Worm (Caenorhabditis elegans) whole organism, midembryonic: ENCODE measurements around the gene sre-5.

Source experiments
- T22C8.4 ChIP-seq: fragments of 200-800 bp; sonication (Bioruptor generic); IDR thresholded peaks from 2 replicates; pipeline ENCODE4 v1.3.6; 2022; ENCODE audit warnings: missing genetic modification characterization, missing compliant biosample characterization
- cog-1 ChIP-seq: sonication (generic microtip); optimal IDR thresholded peaks from 2 replicates; lab custom pipeline; 2016; ENCODE audit warnings: missing genetic modification characterization, missing compliant biosample characterization
- flt-1 ChIP-seq: fragments of 200-800 bp; sonication (Bioruptor generic); IDR thresholded peaks from 2 replicates; pipeline ENCODE4 v1.3.6; 2022; ENCODE audit warnings: missing genetic modification characterization, missing compliant biosample characterization
- klf-2 ChIP-seq: fragments of 200-800 bp; sonication (Bioruptor generic); conservative IDR thresholded peaks from 2 replicates; pipeline ENCODE4 v1.3.6; 2022; ENCODE audit warnings: missing genetic modification reagents, missing genetic modification characterization, missing compliant biosample characterization
- med-1 ChIP-seq: sonication (generic microtip); optimal IDR thresholded peaks from 2 replicates; lab custom pipeline; 2017; ENCODE audit warnings: missing genetic modification characterization, mild to moderate bottlenecking, missing compliant biosample characterization, antibody characterized with exemption, missing genetic modification reagents; ENCODE audit not compliant: insufficient read depth
- ref-1 ChIP-seq: fragments of 200-800 bp; sonication (Bioruptor generic); conservative IDR thresholded peaks from 2 replicates; pipeline ENCODE4 v1.3.6; 2022; ENCODE audit warnings: missing genetic modification reagents, missing genetic modification characterization, missing compliant biosample characterization
- tab-1 ChIP-seq: fragments of 200-800 bp; sonication (Bioruptor generic); IDR thresholded peaks from 2 replicates; pipeline ENCODE4 v1.3.6; 2022; ENCODE audit warnings: missing genetic modification characterization, missing compliant biosample characterization
- ztf-23 ChIP-seq: fragments of 200-800 bp; sonication (Bioruptor generic); IDR thresholded peaks from 2 replicates; pipeline ENCODE4 v1.3.6; 2022; ENCODE audit warnings: missing genetic modification reagents, missing genetic modification characterization, missing compliant biosample characterization
- ztf-29 ChIP-seq: fragments of 200-800 bp; sonication (Bioruptor generic); IDR thresholded peaks from 2 replicates; pipeline ENCODE4 v1.3.6; 2022; ENCODE audit warnings: missing genetic modification reagents, missing genetic modification characterization, missing compliant biosample characterization

sre-5 gene

DNA sequence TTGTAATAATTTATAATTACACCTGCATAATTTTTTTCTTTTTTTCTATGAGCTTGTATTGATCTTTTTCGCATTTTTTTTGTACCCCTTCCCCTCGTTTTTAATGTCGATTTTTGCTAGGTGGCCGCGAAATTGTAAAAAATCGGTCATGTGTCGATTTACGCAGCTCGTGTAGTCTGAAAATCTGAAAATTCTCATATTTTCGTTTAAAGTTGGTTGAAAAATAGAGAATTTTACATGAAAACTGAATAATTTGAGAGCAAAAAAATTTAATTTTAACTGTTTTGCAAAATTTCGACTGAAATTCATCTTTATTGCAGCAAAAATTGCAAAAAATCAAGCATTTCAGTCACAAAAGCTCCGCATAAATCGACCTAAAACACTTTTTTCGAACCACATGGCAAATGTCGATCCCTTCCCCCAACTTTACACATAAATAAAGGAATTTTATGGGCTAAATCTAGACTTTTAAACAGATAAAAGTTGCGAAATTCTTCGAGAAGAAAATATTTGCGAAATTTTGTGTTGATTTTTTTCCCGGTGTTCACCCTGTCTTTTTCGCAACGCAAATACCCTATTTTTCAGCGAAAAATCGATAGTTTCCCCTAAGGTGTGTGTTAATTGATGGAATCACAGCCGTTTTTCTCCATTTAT, 38.7 kb upstream of the sre-5 start:
- TF ChIP-seq ref-1 (GFP tag; lab: Robert Waterston, UW) (no peak), cog-1 (tag; lab: Kevin White, UChicago) (no peak), ztf-23 (GFP tag; lab: Robert Waterston, UW) (no peak), ztf-29 (GFP tag; lab: Robert Waterston, UW) (no peak), T22C8.4 (GFP tag; lab: Robert Waterston, UW) (no peak), med-1 (GFP tag; lab: Kevin White, UChicago) (no peak), flt-1 (no peak), tab-1 (GFP tag; lab: Robert Waterston, UW) (no peak), klf-2 (GFP tag; lab: Robert Waterston, UW) (no peak)

DNA sequence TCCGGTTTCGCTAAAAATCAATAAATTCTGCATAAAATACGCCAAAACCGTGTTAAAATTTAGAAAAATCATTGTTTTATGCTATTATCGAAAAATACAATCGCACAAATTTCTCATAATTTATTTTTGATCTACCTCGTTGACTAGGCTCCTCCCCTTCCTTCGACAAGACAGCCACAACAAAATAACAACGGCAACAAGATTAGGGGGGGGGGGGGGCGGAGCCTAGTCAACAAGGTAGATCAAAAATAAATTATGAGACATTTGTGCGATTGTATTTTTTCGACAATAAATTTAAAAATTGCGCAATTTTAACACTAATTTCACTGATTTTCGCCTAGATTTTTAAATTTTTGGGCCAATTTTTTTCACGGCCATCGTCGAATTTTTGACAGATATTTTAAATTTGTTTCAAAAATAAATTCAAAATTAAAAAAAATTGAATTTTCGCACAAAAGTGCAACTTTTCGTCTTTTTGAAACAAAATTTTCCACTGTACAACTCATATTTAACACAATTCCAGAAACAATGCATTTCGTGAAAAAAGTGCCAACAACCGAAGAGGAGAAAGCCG, 38.1 kb upstream of the sre-5 start, which contains the start of gene M57.2:
TSS of gene M57.2 (plus strand) at position 524 of the 574 bp plus-strand sequence.
- TF ChIP-seq med-1 (GFP tag; lab: Kevin White, UChicago) (no peak), ref-1 (GFP tag; lab: Robert Waterston, UW) (no peak)

DNA sequence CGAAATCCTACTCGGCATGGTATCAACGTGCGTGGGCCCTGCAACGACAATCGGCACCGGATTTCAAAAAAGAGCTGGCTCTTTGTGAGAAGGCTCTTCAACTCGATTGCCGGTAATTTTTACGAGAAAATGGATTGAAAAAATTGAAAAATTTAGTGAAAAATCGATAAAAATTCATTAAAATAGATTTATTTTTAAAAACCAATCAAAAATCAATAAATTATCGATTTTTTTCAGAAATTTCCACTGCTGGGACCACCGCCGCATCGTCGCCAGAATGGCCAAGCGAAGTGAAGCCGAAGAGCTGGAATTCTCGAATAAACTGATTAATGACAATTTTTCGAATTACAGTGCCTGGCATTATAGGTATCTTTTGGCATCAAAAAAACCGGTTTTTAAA, 37.1 kb upstream of the sre-5 start:
- TF ChIP-seq T22C8.4 (GFP tag; lab: Robert Waterston, UW) (peak; percentile 44; the same call in 1 of the 2 replicates), cog-1 (tag; lab: Kevin White, UChicago) (no peak)

DNA sequence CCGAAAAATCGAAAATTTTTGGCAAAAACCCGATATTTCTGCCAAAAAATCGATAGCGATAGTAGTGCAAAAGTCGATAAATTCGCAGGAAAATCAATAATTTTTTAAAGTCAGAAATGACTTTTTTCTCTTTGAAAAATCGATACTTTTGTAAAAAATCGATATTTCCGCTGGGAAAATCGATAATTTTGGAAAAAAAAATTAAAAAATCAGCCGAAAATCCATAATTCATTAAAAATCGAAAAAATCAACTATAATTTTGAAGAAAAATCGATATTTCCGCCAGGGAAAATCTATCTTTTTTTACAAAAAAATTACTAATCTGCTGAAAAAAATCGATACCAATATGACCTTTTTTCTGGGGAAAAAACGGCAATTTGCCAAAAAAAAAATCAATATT, 33.5 kb upstream of the sre-5 start:
- TF ChIP-seq ref-1 (GFP tag; lab: Robert Waterston, UW) (no peak), ztf-23 (GFP tag; lab: Robert Waterston, UW) (no peak), flt-1 (no peak), klf-2 (GFP tag; lab: Robert Waterston, UW) (no peak), med-1 (GFP tag; lab: Kevin White, UChicago) (no peak), tab-1 (GFP tag; lab: Robert Waterston, UW) (no peak), T22C8.4 (GFP tag; lab: Robert Waterston, UW) (peak; percentile 66; the same call in 1 of the 2 replicates), cog-1 (tag; lab: Kevin White, UChicago) (no peak)

DNA sequence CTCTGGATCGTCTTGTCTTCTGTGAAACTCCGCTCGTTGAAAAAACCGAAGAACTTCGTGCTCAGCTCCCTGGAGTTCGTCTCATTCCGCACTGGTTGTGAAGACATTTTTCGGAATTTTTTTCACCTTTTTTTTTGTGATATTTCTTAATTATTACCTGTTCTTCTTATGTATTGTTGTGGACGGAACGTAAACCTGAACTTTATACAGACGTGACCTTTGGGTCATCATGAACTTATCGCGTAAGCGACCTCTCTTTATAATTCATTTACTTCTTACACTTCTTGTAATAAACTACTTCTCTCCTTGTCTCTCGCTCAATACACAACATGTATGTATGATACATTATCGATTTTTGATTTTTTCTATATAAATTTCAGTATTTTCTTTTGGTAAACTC, 32.8 kb upstream of the sre-5 start, which contains the start of gene M57.1:
TSS of gene M57.1 (plus strand) at position 301 of the 400 bp plus-strand sequence.
- TF ChIP-seq klf-2 (GFP tag; lab: Robert Waterston, UW) = no peak
- no peak for TF ChIP-seq flt-1
- TF ChIP-seq T22C8.4 (GFP tag; lab: Robert Waterston, UW) = no peak
- no peak for TF ChIP-seq cog-1 (tag; lab: Kevin White, UChicago)
- no peak for TF ChIP-seq med-1 (GFP tag; lab: Kevin White, UChicago)

DNA sequence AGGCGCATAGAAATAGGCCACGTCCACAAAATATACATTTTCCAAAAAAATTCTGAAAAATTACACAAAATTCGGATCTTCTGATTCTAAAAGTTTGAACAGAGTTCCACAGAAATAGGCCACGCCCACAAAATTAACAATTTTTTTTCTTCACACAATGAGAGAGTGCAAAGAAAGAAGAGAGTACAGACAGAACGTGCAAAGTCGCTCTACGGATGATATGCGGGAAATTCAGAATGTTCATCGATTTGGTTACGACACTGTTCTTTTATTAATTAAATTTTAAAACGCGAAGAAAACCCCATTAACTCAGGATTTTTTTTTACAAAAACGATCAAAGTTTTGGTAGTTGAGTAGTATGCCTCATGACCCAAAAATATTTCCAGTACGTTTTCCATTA, 32.0 kb upstream of the sre-5 start:
- TF ChIP-seq cog-1 (tag; lab: Kevin White, UChicago) = no peak
- TF ChIP-seq ref-1 (GFP tag; lab: Robert Waterston, UW) = no peak
- no peak for TF ChIP-seq ztf-23 (GFP tag; lab: Robert Waterston, UW)
- TF ChIP-seq klf-2 (GFP tag; lab: Robert Waterston, UW) = no peak
- TF ChIP-seq flt-1 = no peak
- TF ChIP-seq med-1 (GFP tag; lab: Kevin White, UChicago) = no peak
- TF ChIP-seq tab-1 (GFP tag; lab: Robert Waterston, UW) = no peak
- TF ChIP-seq T22C8.4 (GFP tag; lab: Robert Waterston, UW) = no peak
- TF ChIP-seq ztf-29 (GFP tag; lab: Robert Waterston, UW) = no peak

DNA sequence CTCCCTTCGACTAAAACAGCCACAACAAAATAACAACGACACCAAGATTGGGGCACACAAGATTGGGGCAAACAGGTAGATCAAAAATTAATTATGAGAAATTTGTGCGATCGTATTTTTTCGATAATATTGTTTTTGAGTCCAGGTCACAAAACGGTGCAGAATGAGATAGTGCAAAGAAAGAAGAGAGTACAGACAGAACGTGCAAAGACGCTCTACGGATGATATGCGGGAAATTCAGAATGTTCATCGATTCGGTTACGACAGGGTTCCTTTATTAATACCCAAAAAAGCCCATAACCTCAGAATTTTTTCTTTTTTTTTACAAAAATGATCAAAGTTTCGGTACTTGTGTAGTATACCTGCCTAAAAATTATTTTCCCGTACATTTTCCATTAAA, 25.7 kb upstream of the sre-5 start:
- TF ChIP-seq tab-1 (GFP tag; lab: Robert Waterston, UW) = no peak

DNA sequence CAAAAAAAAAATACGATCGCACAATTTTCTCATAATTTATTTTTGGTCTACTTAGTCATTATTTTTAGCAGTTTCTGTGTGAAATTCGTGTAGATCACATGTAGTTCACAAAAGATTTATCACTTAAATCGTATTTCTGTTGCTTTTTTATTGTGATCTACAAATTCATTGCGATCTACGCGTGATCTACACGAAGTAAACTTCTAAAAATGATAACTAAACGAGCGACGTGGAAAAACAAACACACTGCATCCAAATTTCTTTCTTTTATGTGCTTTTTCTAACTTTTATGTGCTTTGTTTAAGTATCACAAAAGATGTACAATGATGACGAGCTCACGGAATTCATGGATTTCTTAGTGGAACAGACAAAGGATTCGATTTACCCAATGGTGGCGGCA, 25.1 kb upstream of the sre-5 start, which contains the start of gene B0212.3:
TSS of gene B0212.3 (plus strand) at position 301 of the 400 bp plus-strand sequence.
- TF ChIP-seq cog-1 (tag; lab: Kevin White, UChicago) (no peak), ref-1 (GFP tag; lab: Robert Waterston, UW) (no peak), ztf-29 (GFP tag; lab: Robert Waterston, UW) (no peak)

DNA sequence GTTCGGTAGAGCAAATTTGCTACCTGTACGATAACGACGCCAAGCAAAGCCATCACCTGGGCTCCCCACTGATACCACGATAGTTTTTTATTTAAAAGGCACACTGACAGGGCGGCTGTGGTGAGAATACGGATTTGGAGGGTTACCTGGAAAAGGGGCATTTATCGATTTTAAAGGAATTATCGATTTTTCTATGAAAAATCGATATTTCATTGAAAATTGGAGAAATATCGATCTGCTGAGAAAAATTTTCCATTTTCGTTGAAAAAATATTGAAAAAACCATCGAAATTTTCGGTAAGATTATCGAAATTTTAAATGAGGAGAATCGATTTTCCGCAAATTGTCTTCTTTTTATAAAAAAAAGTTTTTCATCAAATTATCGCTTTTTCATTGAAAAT, 19.9 kb upstream of the sre-5 start:
- TF ChIP-seq T22C8.4 (GFP tag; lab: Robert Waterston, UW) = 0 out of 2 replicates have a peak, but pooled peaks have one; percentile 58
- no peak for TF ChIP-seq klf-2 (GFP tag; lab: Robert Waterston, UW)

DNA sequence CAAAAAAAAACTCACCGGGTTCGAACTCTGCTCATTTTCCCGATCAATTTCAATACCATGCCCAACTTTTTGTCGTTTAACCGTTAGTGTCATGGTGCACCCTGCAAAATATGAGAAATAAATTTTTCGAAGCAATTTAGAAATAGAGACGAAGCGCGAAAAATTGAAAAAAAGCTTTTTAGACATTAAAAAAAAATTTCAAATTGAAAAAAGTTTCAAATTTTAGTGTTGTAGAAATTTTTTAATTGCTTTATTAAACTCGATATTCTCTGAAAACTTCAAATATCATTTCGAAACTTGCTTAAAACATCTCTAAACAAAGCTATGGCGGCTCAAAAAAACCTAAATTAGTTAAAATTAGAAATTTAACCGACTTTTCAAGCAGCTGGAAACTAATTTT, 17.5 kb upstream of the sre-5 start, which contains the start of gene nstp-6:
TSS of gene nstp-6 (minus strand) at position 101 of the 400 bp plus-strand sequence.
- TF ChIP-seq med-1 (GFP tag; lab: Kevin White, UChicago) (no peak), ref-1 (GFP tag; lab: Robert Waterston, UW) (no peak), T22C8.4 (GFP tag; lab: Robert Waterston, UW) (no peak), cog-1 (tag; lab: Kevin White, UChicago) (no peak), ztf-29 (GFP tag; lab: Robert Waterston, UW) (no peak), ztf-23 (GFP tag; lab: Robert Waterston, UW) (no peak), klf-2 (GFP tag; lab: Robert Waterston, UW) (no peak), flt-1 (no peak), tab-1 (GFP tag; lab: Robert Waterston, UW) (no peak)
